Fruit fly (Drosophila melanogaster) whole organism, embryonic: ENCODE measurements around the gene Shmt.
A peak's percentile ranks its signal among the peaks of the same experiment; 100 is the strongest.

ENCODE experiments used
- Aef1 ChIP-seq: fragments of 200-800 bp; sonication (Bioruptor generic); IDR thresholded peaks from 3 replicates; pipeline ENCODE4 v1.3.6; 2022; ENCODE audit warnings: missing biosample characterization, missing genetic modification characterization
- B-H1 ChIP-seq: fragments of 200-800 bp; sonication (Bioruptor generic); IDR thresholded peaks from 3 replicates; pipeline ENCODE4 v1.3.6; 2022; ENCODE audit warnings: missing biosample characterization, missing genetic modification characterization
- Bteb2 ChIP-seq: fragments of 200-800 bp; sonication (Bioruptor generic); optimal IDR thresholded peaks from 2 replicates; lab custom pipeline; 2016; ENCODE audit warnings: missing biosample characterization, missing genetic modification characterization
- CG14441 ChIP-seq: fragments of 200-800 bp; sonication (Bioruptor generic); IDR thresholded peaks from 2 replicates; pipeline ENCODE4 v1.3.6; 2022; ENCODE audit warnings: missing biosample characterization, missing genetic modification characterization
- CG16779 ChIP-seq: fragments of 200-800 bp; sonication (Bioruptor generic); IDR thresholded peaks from 2 replicates; pipeline ENCODE4 v1.3.6; 2022; ENCODE audit warnings: missing biosample characterization, missing genetic modification characterization
- CG16815 ChIP-seq: fragments of 200-800 bp; sonication (Bioruptor generic); optimal IDR thresholded peaks from 3 replicates; lab custom pipeline; 2017; ENCODE audit warnings: missing biosample characterization, mild to moderate bottlenecking, missing genetic modification characterization
- CG17359 ChIP-seq: fragments of 200-800 bp; sonication (Bioruptor generic); optimal IDR thresholded peaks from 3 replicates; lab custom pipeline; 2018; ENCODE audit warnings: missing biosample characterization, mild to moderate bottlenecking, missing genetic modification characterization, moderate library complexity
- CG2116 ChIP-seq: fragments of 200-800 bp; sonication (Bioruptor generic); optimal IDR thresholded peaks from 3 replicates; lab custom pipeline; 2018; ENCODE audit warnings: missing biosample characterization, mild to moderate bottlenecking, missing genetic modification characterization
- CG3163 ChIP-seq: fragments of 200-800 bp; sonication (Bioruptor generic); optimal IDR thresholded peaks from 3 replicates; lab custom pipeline; 2016; ENCODE audit warnings: missing biosample characterization, missing genetic modification characterization
- CG4854 ChIP-seq: fragments of 200-800 bp; sonication (Bioruptor generic); optimal IDR thresholded peaks from 2 replicates; lab custom pipeline; 2016; ENCODE audit warnings: missing biosample characterization, missing genetic modification characterization, inconsistent platforms
- CG5953 ChIP-seq: fragments of 200-800 bp; sonication (Bioruptor generic); IDR thresholded peaks from 2 replicates; pipeline ENCODE4 v1.3.6; 2022; ENCODE audit warnings: missing biosample characterization, missing genetic modification characterization
- CG7271 ChIP-seq: fragments of 200-800 bp; sonication (Bioruptor generic); optimal IDR thresholded peaks from 2 replicates; lab custom pipeline; 2018; ENCODE audit warnings: missing biosample characterization, mild to moderate bottlenecking, missing genetic modification characterization, moderate library complexity
- CG8388 ChIP-seq: fragments of 200-800 bp; sonication (Bioruptor generic); optimal IDR thresholded peaks from 2 replicates; lab custom pipeline; 2019; ENCODE audit warnings: missing biosample characterization, mild to moderate bottlenecking, missing genetic modification characterization, moderate library complexity
- Dip2 ChIP-seq: fragments of 200-800 bp; sonication (Bioruptor generic); IDR thresholded peaks from 2 replicates; pipeline ENCODE4 v1.3.6; 2022; ENCODE audit warnings: missing biosample characterization, missing genetic modification characterization
- Drgx ChIP-seq: fragments of 200-800 bp; sonication (Bioruptor generic); IDR thresholded peaks from 2 replicates; pipeline ENCODE4 v1.3.6; 2022; ENCODE audit warnings: missing biosample characterization, missing genetic modification characterization
- Hey ChIP-seq: fragments of 200-800 bp; sonication (Bioruptor generic); optimal IDR thresholded peaks from 3 replicates; lab custom pipeline; 2018; ENCODE audit warnings: missing biosample characterization, mild to moderate bottlenecking, missing genetic modification characterization
- Hmx ChIP-seq: fragments of 200-800 bp; sonication (Bioruptor generic); optimal IDR thresholded peaks from 2 replicates; lab custom pipeline; 2016; ENCODE audit warnings: missing biosample characterization, missing genetic modification characterization
- Hr39 ChIP-seq: fragments of >200 bp; optimal IDR thresholded peaks from 2 replicates; lab custom pipeline; 2017
- Lhr ChIP-seq: fragments of 200-800 bp; sonication (Bioruptor generic); optimal IDR thresholded peaks from 3 replicates; lab custom pipeline; 2017; ENCODE audit warnings: mild to moderate bottlenecking, missing biosample characterization, missing genetic modification reagents, missing genetic modification characterization
- MBD-R2 ChIP-seq: fragments of 200-800 bp; sonication (Bioruptor generic); IDR thresholded peaks from 2 replicates; pipeline ENCODE4 v1.3.6; 2022; ENCODE audit warnings: missing biosample characterization, missing genetic modification characterization
- MESR4 ChIP-seq: fragments of 200-800 bp; sonication (Bioruptor generic); optimal IDR thresholded peaks from 2 replicates; lab custom pipeline; 2018; ENCODE audit warnings: missing biosample characterization, mild to moderate bottlenecking, missing genetic modification characterization, moderate library complexity
- Nf-YC ChIP-seq: fragments of 200-800 bp; optimal IDR thresholded peaks from 3 replicates; lab custom pipeline; 2019; ENCODE audit warnings: missing biosample characterization, mild to moderate bottlenecking, missing genetic modification characterization, moderate library complexity
- Pdp1 ChIP-seq, 2 experiments: fragments of 200-800 bp; sonication (Bioruptor generic); optimal IDR thresholded peaks; 3 replicates each; lab custom pipeline; 2016; ENCODE audit warnings: missing biosample characterization in 2 of 2, missing genetic modification characterization in 2 of 2, mild to moderate bottlenecking in 1 of 2, moderate library complexity in 1 of 2
- Sin3A ChIP-seq: fragments of >200 bp; optimal IDR thresholded peaks from 2 replicates; lab custom pipeline; 2018
- Stat92E ChIP-seq, 3 experiments: fragments of >200 bp in 2 of 3; fragments of 200-800 bp in 1 of 3; sonication (Bioruptor generic) in 1 of 3; optimal IDR thresholded peaks; 2 replicates each; lab custom pipeline; 2017 to 2019; ENCODE audit warnings: missing biosample characterization in 3 of 3, missing genetic modification characterization in 3 of 3, mild to moderate bottlenecking in 1 of 3, moderate library complexity in 1 of 3
- YL-1 ChIP-seq: fragments of 200-800 bp; sonication (Bioruptor generic); optimal IDR thresholded peaks from 3 replicates; lab custom pipeline; 2017; ENCODE audit warnings: missing biosample characterization, mild to moderate bottlenecking, missing genetic modification characterization
- bsh ChIP-seq, 2 experiments: fragments of 200-800 bp; sonication (Bioruptor generic); optimal IDR thresholded peaks; 2 replicates each; lab custom pipeline; 2017 to 2018; ENCODE audit warnings: mild to moderate bottlenecking in 2 of 2, missing biosample characterization in 2 of 2, missing genetic modification characterization in 2 of 2, moderate library complexity in 1 of 2
- cg ChIP-seq: fragments of 200-800 bp; sonication (Bioruptor generic); optimal IDR thresholded peaks from 3 replicates; lab custom pipeline; 2019; ENCODE audit warnings: missing biosample characterization, mild to moderate bottlenecking, missing genetic modification characterization, moderate library complexity
- da ChIP-seq: fragments of 200-800 bp; sonication (Bioruptor generic); optimal IDR thresholded peaks from 2 replicates; lab custom pipeline; 2016; ENCODE audit warnings: missing biosample characterization, missing genetic modification characterization
- eve ChIP-seq, 2 experiments: fragments of >200 bp; optimal IDR thresholded peaks; 2 replicates each; lab custom pipeline; 2017; ENCODE audit warnings: missing biosample characterization in 2 of 2, missing genetic modification characterization in 2 of 2
- exex ChIP-seq: fragments of 200-800 bp; sonication (Bioruptor generic); optimal IDR thresholded peaks from 4 replicates; lab custom pipeline; 2018; ENCODE audit warnings: missing biosample characterization, mild to moderate bottlenecking, missing genetic modification characterization, moderate library complexity
- fd96Cb ChIP-seq: fragments of 200-800 bp; sonication (Bioruptor generic); optimal IDR thresholded peaks from 2 replicates; lab custom pipeline; 2018; ENCODE audit warnings: missing biosample characterization, mild to moderate bottlenecking, missing genetic modification characterization, moderate library complexity
- gcm ChIP-seq: fragments of 200-800 bp; sonication (Bioruptor generic); optimal IDR thresholded peaks from 2 replicates; lab custom pipeline; 2019; ENCODE audit warnings: missing biosample characterization, mild to moderate bottlenecking, missing genetic modification characterization, moderate library complexity
- lov ChIP-seq, 2 experiments: fragments of 200-800 bp in 1 of 2; fragments of >200 bp in 1 of 2; sonication (Bioruptor generic) in 1 of 2; IDR thresholded peaks in 1 of 2; optimal IDR thresholded peaks in 1 of 2; 2 replicates in 1 of 2; 3 replicates in 1 of 2; pipeline versions ENCODE4 v1.3.6 to Lab custom; 2017 to 2022; ENCODE audit warnings: missing biosample characterization in 1 of 2, missing genetic modification characterization in 1 of 2
- mirr ChIP-seq: fragments of 200-800 bp; sonication (Bioruptor generic); optimal IDR thresholded peaks from 3 replicates; lab custom pipeline; 2018; ENCODE audit warnings: missing biosample characterization, mild to moderate bottlenecking, missing genetic modification characterization
- prd ChIP-seq, 3 experiments: fragments of >200 bp in 2 of 3; fragments of 200-800 bp in 1 of 3; sonication (Bioruptor generic) in 1 of 3; optimal IDR thresholded peaks in 2 of 3; IDR thresholded peaks in 1 of 3; 2 replicates in 2 of 3; 3 replicates in 1 of 3; pipeline versions ENCODE4 v1.3.6 to Lab custom; 2017 to 2022; ENCODE audit warnings: missing biosample characterization in 1 of 3, missing genetic modification characterization in 1 of 3
- sens ChIP-seq: fragments of 200-800 bp; sonication (Bioruptor generic); peaks from one replicate; lab custom pipeline; 2016; ENCODE audit warnings: missing biosample characterization, missing genetic modification characterization
- sens-2 ChIP-seq: fragments of 200-800 bp; sonication (Bioruptor generic); IDR thresholded peaks from 2 replicates; pipeline ENCODE4 v1.3.6; 2022; ENCODE audit warnings: missing biosample characterization, missing genetic modification characterization
- sim ChIP-seq: fragments of 200-800 bp; sonication (Bioruptor generic); IDR thresholded peaks from 2 replicates; pipeline ENCODE4 v1.3.6; 2022; ENCODE audit warnings: missing biosample characterization, missing genetic modification characterization
- sqz ChIP-seq: fragments of 200-800 bp; sonication (Bioruptor generic); optimal IDR thresholded peaks from 3 replicates; lab custom pipeline; 2018; ENCODE audit warnings: missing biosample characterization, mild to moderate bottlenecking, missing genetic modification characterization
- tup ChIP-seq: fragments of 200-800 bp; sonication (Bioruptor generic); optimal IDR thresholded peaks from 2 replicates; lab custom pipeline; 2016; ENCODE audit warnings: missing biosample characterization, mild to moderate bottlenecking, missing genetic modification characterization, moderate library complexity
- vvl ChIP-seq: fragments of 200-800 bp; sonication (Bioruptor generic); IDR thresholded peaks from 2 replicates; pipeline ENCODE4 v1.3.6; 2022; ENCODE audit warnings: missing biosample characterization, missing genetic modification characterization
- zen2 ChIP-seq: fragments of 200-800 bp; sonication (Bioruptor generic); IDR thresholded peaks from 3 replicates; pipeline ENCODE4 v1.3.6; 2022; ENCODE audit warnings: missing biosample characterization, missing genetic modification characterization; ENCODE audit not compliant: partially characterized antibody

Gene Shmt

DNA sequence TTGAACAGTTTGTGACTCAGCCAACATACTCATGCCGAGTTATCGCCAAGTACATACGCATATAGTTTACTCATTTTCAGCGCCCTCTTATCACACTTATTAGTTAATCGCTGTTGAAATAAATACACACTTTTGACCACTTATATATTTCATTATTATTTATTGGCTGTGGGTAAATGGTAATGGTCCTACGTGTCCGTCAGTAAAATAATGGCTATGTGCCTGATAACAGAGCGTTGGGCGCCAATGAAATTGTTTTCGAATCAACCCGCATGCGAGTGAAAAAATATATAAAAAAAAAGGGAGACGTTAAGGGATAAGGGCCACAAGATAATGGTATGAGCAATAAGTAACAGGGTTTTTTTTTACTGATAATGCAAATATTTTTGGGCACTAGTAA is 23.4 kb downstream of the Shmt start (continued):
- TF ChIP-seq vvl (GFP tag; lab: Robert Waterston, UW), result no peak
- TF ChIP-seq eve (GFP tag; optimal IDR thresholded peaks at IDR 0.05; lab: Kevin White, UChicago), result no peak
- TF ChIP-seq sqz (GFP tag; lab: Kevin White, UChicago), result peak; percentile 56
- TF ChIP-seq sim, result no peak
- TF ChIP-seq zen2, result no peak
- peak in 1 of 2 experiments; percentile 29 for TF ChIP-seq Pdp1 (GFP tag; optimal IDR thresholded peaks at IDR 0.05; lab: Kevin White, UChicago)
- no peak for TF ChIP-seq fd96Cb (tag; lab: Kevin White, UChicago)
- no peak for TF ChIP-seq Bteb2 (GFP tag; lab: Kevin White, UChicago)
- TF ChIP-seq CG7271 (tag; lab: Kevin White, UChicago), result no peak
- no peak for TF ChIP-seq Hmx (GFP tag; lab: Kevin White, UChicago)
- TF ChIP-seq tup (GFP tag; lab: Kevin White, UChicago), result no peak
- TF ChIP-seq Drgx (GFP tag; lab: Robert Waterston, UW), result no peak
- peak; percentile 29 for TF ChIP-seq Hey (tag; lab: Kevin White, UChicago)
- TF ChIP-seq CG14441 (GFP tag; lab: Robert Waterston, UW), result no peak
- no peak for TF ChIP-seq CG4854 (GFP tag; lab: Kevin White, UChicago)
- no peak for TF ChIP-seq Lhr (GFP tag; lab: Kevin White, UChicago)
- TF ChIP-seq Nf-YC (tag; lab: Kevin White, UChicago), result peak; percentile 16
- peak; percentile 46 for TF ChIP-seq sens
- TF ChIP-seq da, result no peak
- peak; percentile 87 for TF ChIP-seq gcm (GFP tag; lab: Kevin White, UChicago)
- TF ChIP-seq Aef1 (GFP tag; lab: Robert Waterston, UW), result no peak
- TF ChIP-seq exex (tag; lab: Kevin White, UChicago), result peak; percentile 97
- TF ChIP-seq CG17359 (tag; lab: Kevin White, UChicago), result no peak
- TF ChIP-seq prd (optimal IDR thresholded peaks at IDR 0.05; lab: Kevin White, UChicago), result no peak
- no peak for TF ChIP-seq prd (GFP tag; IDR thresholded peaks at IDR 0.05; lab: Robert Waterston, UW)
- TF ChIP-seq lov (optimal IDR thresholded peaks at IDR 0.05; lab: Kevin White, UChicago), result no peak
- no peak for TF ChIP-seq lov (GFP tag; IDR thresholded peaks at IDR 0.05; lab: Robert Waterston, UW)
- TF ChIP-seq CG8388 (GFP tag; lab: Kevin White, UChicago), result peak; percentile 26
- TF ChIP-seq Stat92E (GFP tag; optimal IDR thresholded peaks at IDR 0.05; lab: Kevin White, UChicago), result no peak
- TF ChIP-seq Hr39 (lab: Kevin White, UChicago), result no peak
- no peak for TF ChIP-seq MBD-R2
- no peak for TF ChIP-seq Dip2
- no peak for TF ChIP-seq bsh (GFP tag; optimal IDR thresholded peaks at IDR 0.05; lab: Kevin White, UChicago)
- no peak for TF ChIP-seq CG5953 (GFP tag; lab: Robert Waterston, UW)
- no peak for TF ChIP-seq YL-1 (GFP tag; lab: Kevin White, UChicago)
- no peak for TF ChIP-seq CG3163 (GFP tag; lab: Kevin White, UChicago)
- TF ChIP-seq CG16815 (GFP tag; lab: Kevin White, UChicago), result no peak
- no peak for TF ChIP-seq Sin3A (lab: Kevin White, UChicago)
- TF ChIP-seq MESR4 (GFP tag; lab: Kevin White, UChicago), result no peak
- no peak for TF ChIP-seq CG16779 (GFP tag; lab: Robert Waterston, UW)
- TF ChIP-seq B-H1 (GFP tag; lab: Robert Waterston, UW), result no peak
- TF ChIP-seq cg, result no peak
- peak; percentile 57 for TF ChIP-seq mirr (GFP tag; lab: Kevin White, UChicago)
- TF ChIP-seq CG2116 (GFP tag; lab: Kevin White, UChicago), result no peak
- TF ChIP-seq sens-2 (GFP tag; lab: Robert Waterston, UW), result no peak
